Worm (Caenorhabditis elegans): ENCODE measurements around the gene C49C3.7.

DNA sequence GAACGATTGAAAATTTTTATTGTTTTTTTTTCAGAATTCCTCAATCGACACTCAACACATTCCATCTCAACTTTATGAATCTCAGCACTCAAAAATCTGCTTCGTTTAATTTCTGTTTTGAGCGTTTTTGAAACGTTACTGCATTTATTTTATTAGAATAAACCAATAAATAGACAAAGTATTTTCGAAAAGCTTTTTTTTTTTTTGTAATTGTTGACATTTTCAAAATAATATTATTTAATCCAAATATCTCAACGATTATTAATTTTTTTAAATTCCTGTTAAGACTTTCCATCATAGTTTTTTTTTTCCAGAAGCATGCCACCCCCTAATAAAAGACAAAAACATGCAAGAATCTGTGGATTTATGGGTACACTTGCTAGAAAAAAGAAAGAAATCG, at the start of gene C49C3.7:
- no peak for TF ChIP-seq unc-62 (GFP tag; optimal IDR thresholded peaks at IDR 0.05)
- no peak for TF ChIP-seq ztf-11 (tag; optimal IDR thresholded peaks at IDR 0.05)
- no peak for TF ChIP-seq ceh-83 (GFP tag; optimal IDR thresholded peaks at IDR 0.05)
- TF ChIP-seq nhr-28 (tag; optimal IDR thresholded peaks at IDR 0.05) = no peak
- TF ChIP-seq nhr-237 (tag; optimal IDR thresholded peaks at IDR 0.05) = no peak
- TF ChIP-seq snpc-4 (tag; optimal IDR thresholded peaks at IDR 0.05) = no peak
- TF ChIP-seq blmp-1 (tag; optimal IDR thresholded peaks at IDR 0.05) = no peak
- no peak for TF ChIP-seq ceh-39 (tag; optimal IDR thresholded peaks at IDR 0.05)
- TF ChIP-seq elt-3 (tag; optimal IDR thresholded peaks at IDR 0.05) = no peak
- no peak for TF ChIP-seq mab-5 (tag; optimal IDR thresholded peaks at IDR 0.05)

Data from whole organism, mixed stage, embryonic.